Fruit fly (Drosophila melanogaster) whole organism, embryonic: ENCODE data around the gene Tfb5.

ENCODE experiments used
- CG10431 ChIP-seq: fragments of 200-800 bp; sonication (Bioruptor generic); optimal IDR thresholded peaks from 3 replicates; lab custom pipeline; 2018; ENCODE audit warnings: missing biosample characterization, mild to moderate bottlenecking, missing genetic modification characterization
- CG11560 ChIP-seq: fragments of 200-800 bp; sonication (Bioruptor generic); IDR thresholded peaks from 3 replicates; pipeline ENCODE4 v1.3.6; 2022; ENCODE audit warnings: missing biosample characterization, missing genetic modification characterization
- CG1233 ChIP-seq: fragments of 200-800 bp; sonication (Bioruptor generic); optimal IDR thresholded peaks from 4 replicates; lab custom pipeline; 2018; ENCODE audit warnings: missing biosample characterization, mild to moderate bottlenecking, missing genetic modification characterization
- CG14667 ChIP-seq: fragments of 200-800 bp; sonication (Bioruptor generic); IDR thresholded peaks from 2 replicates; pipeline ENCODE4 v1.3.6; 2022; ENCODE audit warnings: missing biosample characterization, missing genetic modification characterization
- CG15514 ChIP-seq: fragments of 200-800 bp; sonication (Bioruptor generic); optimal IDR thresholded peaks from 3 replicates; lab custom pipeline; 2017; ENCODE audit warnings: missing biosample characterization, missing genetic modification characterization, mild to moderate bottlenecking, moderate library complexity, missing genetic modification reagents
- CG17385 ChIP-seq: fragments of 200-800 bp; sonication (Bioruptor generic); optimal IDR thresholded peaks from 3 replicates; lab custom pipeline; 2018; ENCODE audit warnings: missing biosample characterization, mild to moderate bottlenecking, missing genetic modification characterization
- CG17568 ChIP-seq: fragments of 200-800 bp; sonication (Bioruptor generic); optimal IDR thresholded peaks from 2 replicates; lab custom pipeline; 2018; ENCODE audit warnings: missing biosample characterization, mild to moderate bottlenecking, missing genetic modification characterization, moderate library complexity
- CG18262 ChIP-seq: fragments of 200-800 bp; optimal IDR thresholded peaks from 3 replicates; lab custom pipeline; 2019; ENCODE audit warnings: missing biosample characterization, mild to moderate bottlenecking, missing genetic modification characterization, moderate library complexity
- CG18476 ChIP-seq: fragments of 200-800 bp; sonication (Bioruptor generic); optimal IDR thresholded peaks from 2 replicates; lab custom pipeline; 2016; ENCODE audit warnings: missing biosample characterization, mild to moderate bottlenecking, missing genetic modification characterization
- CG2712 ChIP-seq: fragments of 200-800 bp; optimal IDR thresholded peaks from 3 replicates; lab custom pipeline; 2019; ENCODE audit warnings: missing biosample characterization, mild to moderate bottlenecking, missing genetic modification characterization, moderate library complexity
- CG3281 ChIP-seq: fragments of 200-800 bp; sonication (Bioruptor generic); optimal IDR thresholded peaks from 3 replicates; lab custom pipeline; 2017; ENCODE audit warnings: missing biosample characterization, mild to moderate bottlenecking, missing genetic modification characterization
- CG3995 ChIP-seq: fragments of 200-800 bp; sonication (Bioruptor generic); optimal IDR thresholded peaks from 3 replicates; lab custom pipeline; 2016; ENCODE audit warnings: missing biosample characterization, missing genetic modification characterization
- CG4282 ChIP-seq: fragments of 200-800 bp; sonication (Bioruptor generic); optimal IDR thresholded peaks from 2 replicates; lab custom pipeline; 2016; ENCODE audit warnings: missing biosample characterization, missing genetic modification characterization
- CG4730 ChIP-seq: fragments of 200-800 bp; sonication (Bioruptor generic); IDR thresholded peaks from 2 replicates; pipeline ENCODE4 v1.3.6; 2022; ENCODE audit warnings: missing biosample characterization, missing genetic modification characterization
- CG6791 ChIP-seq: fragments of 200-800 bp; sonication (Bioruptor generic); IDR thresholded peaks from 3 replicates; pipeline ENCODE4 v1.3.6; 2022; ENCODE audit warnings: missing biosample characterization, missing genetic modification characterization; ENCODE audit not compliant: partially characterized antibody
- CG9817 ChIP-seq: fragments of 200-800 bp; sonication (Bioruptor generic); optimal IDR thresholded peaks from 2 replicates; lab custom pipeline; 2018; ENCODE audit warnings: missing biosample characterization, mild to moderate bottlenecking, missing genetic modification characterization, moderate library complexity
- CTCF ChIP-seq: fragments of 200-800 bp; sonication (Bioruptor generic); optimal IDR thresholded peaks from 2 replicates; lab custom pipeline; 2017; ENCODE audit warnings: missing biosample characterization, mild to moderate bottlenecking, missing genetic modification characterization, moderate library complexity
- HLH54F ChIP-seq: fragments of 200-800 bp; sonication (Bioruptor generic); optimal IDR thresholded peaks from 3 replicates; lab custom pipeline; 2016; ENCODE audit warnings: missing biosample characterization, missing genetic modification characterization
- HmgD ChIP-seq: fragments of 200-800 bp; sonication (Bioruptor generic); optimal IDR thresholded peaks from 3 replicates; lab custom pipeline; 2016; ENCODE audit warnings: missing biosample characterization, missing genetic modification characterization
- Hmr ChIP-seq: fragments of 200-800 bp; sonication (Bioruptor generic); optimal IDR thresholded peaks from 3 replicates; lab custom pipeline; 2017; ENCODE audit warnings: mild to moderate bottlenecking, missing biosample characterization, missing genetic modification reagents, missing genetic modification characterization
- Hr51 ChIP-seq, 2 experiments: fragments of 200-800 bp; sonication (Bioruptor generic); optimal IDR thresholded peaks; 2 replicates in 1 of 2; 3 replicates in 1 of 2; lab custom pipeline; 2016 to 2018; ENCODE audit warnings: missing biosample characterization in 2 of 2, missing genetic modification characterization in 2 of 2, mild to moderate bottlenecking in 1 of 2, moderate library complexity in 1 of 2
- Hsf ChIP-seq: fragments of 200-800 bp; sonication (Bioruptor generic); optimal IDR thresholded peaks from 3 replicates; lab custom pipeline; 2016; ENCODE audit warnings: missing biosample characterization, missing genetic modification characterization
- MBD-R2 ChIP-seq: fragments of 200-800 bp; sonication (Bioruptor generic); IDR thresholded peaks from 2 replicates; pipeline ENCODE4 v1.3.6; 2022; ENCODE audit warnings: missing biosample characterization, missing genetic modification characterization
- NfI ChIP-seq: fragments of 200-800 bp; sonication (Bioruptor generic); optimal IDR thresholded peaks from 3 replicates; lab custom pipeline; 2018; ENCODE audit warnings: missing biosample characterization, mild to moderate bottlenecking, missing genetic modification characterization, moderate library complexity
- Vsx1 ChIP-seq: fragments of 200-800 bp; sonication (Bioruptor generic); optimal IDR thresholded peaks from 2 replicates; lab custom pipeline; 2017; ENCODE audit warnings: missing biosample characterization, mild to moderate bottlenecking, missing genetic modification characterization, missing genetic modification reagents
- Xbp1 ChIP-seq: fragments of 200-800 bp; sonication (Bioruptor generic); optimal IDR thresholded peaks from 3 replicates; lab custom pipeline; 2016; ENCODE audit warnings: missing biosample characterization, mild to moderate bottlenecking, missing genetic modification characterization
- amos ChIP-seq: fragments of 200-800 bp; sonication (Bioruptor generic); IDR thresholded peaks from 2 replicates; pipeline ENCODE4 v1.3.6; 2022; ENCODE audit warnings: missing biosample characterization, missing genetic modification characterization; ENCODE audit not compliant: partially characterized antibody
- aop ChIP-seq: fragments of 200-800 bp; sonication (Bioruptor generic); IDR thresholded peaks from 2 replicates; pipeline ENCODE4 v1.3.6; 2022; ENCODE audit warnings: missing biosample characterization, missing genetic modification characterization
- ara ChIP-seq: fragments of 200-800 bp; sonication (Bioruptor generic); IDR thresholded peaks from 2 replicates; pipeline ENCODE4 v1.3.6; 2022; ENCODE audit warnings: missing biosample characterization, missing genetic modification characterization
- chinmo ChIP-seq: fragments of 200-800 bp; sonication (Bioruptor generic); IDR thresholded peaks from 4 replicates; pipeline ENCODE4 v1.3.6; 2022; ENCODE audit warnings: missing biosample characterization, missing genetic modification characterization; ENCODE audit not compliant: partially characterized antibody
- chm ChIP-seq: fragments of 200-800 bp; sonication (Bioruptor generic); IDR thresholded peaks from 2 replicates; pipeline ENCODE4 v1.3.6; 2022; ENCODE audit warnings: missing biosample characterization, missing genetic modification characterization
- crol ChIP-seq: fragments of 200-800 bp; sonication (Bioruptor generic); IDR thresholded peaks from 2 replicates; pipeline ENCODE4 v1.3.6; 2022; ENCODE audit warnings: missing biosample characterization, missing genetic modification characterization
- disco-r ChIP-seq: fragments of 200-800 bp; sonication (Bioruptor generic); optimal IDR thresholded peaks from 2 replicates; lab custom pipeline; 2016; ENCODE audit warnings: missing biosample characterization, missing genetic modification characterization
- emc ChIP-seq: fragments of 200-800 bp; sonication (Bioruptor generic); optimal IDR thresholded peaks from 2 replicates; lab custom pipeline; 2016; ENCODE audit warnings: missing biosample characterization, missing genetic modification characterization
- ftz-f1 ChIP-seq: fragments of 200-800 bp; sonication (Bioruptor generic); optimal IDR thresholded peaks from 2 replicates; lab custom pipeline; 2016; ENCODE audit warnings: missing biosample characterization, missing genetic modification characterization
- grau ChIP-seq: fragments of 200-800 bp; optimal IDR thresholded peaks from 3 replicates; lab custom pipeline; 2019; ENCODE audit warnings: missing biosample characterization, mild to moderate bottlenecking, missing genetic modification characterization, moderate library complexity
- gsb-n ChIP-seq: fragments of 200-800 bp; sonication (Bioruptor generic); optimal IDR thresholded peaks from 3 replicates; lab custom pipeline; 2018; ENCODE audit warnings: missing biosample characterization, mild to moderate bottlenecking, missing genetic modification characterization
- h ChIP-seq: fragments of >200 bp; optimal IDR thresholded peaks from 2 replicates; lab custom pipeline; 2017
- hbn ChIP-seq: fragments of 200-800 bp; sonication (Bioruptor generic); IDR thresholded peaks from 2 replicates; pipeline ENCODE4 v1.3.6; 2022; ENCODE audit warnings: missing biosample characterization, missing genetic modification characterization; ENCODE audit not compliant: partially characterized antibody
- insv ChIP-seq, 2 experiments: fragments of 200-800 bp; sonication (Bioruptor generic); optimal IDR thresholded peaks; 3 replicates each; lab custom pipeline; 2016 to 2018; ENCODE audit warnings: missing biosample characterization in 2 of 2, missing genetic modification characterization in 2 of 2
- nom ChIP-seq: fragments of 200-800 bp; sonication (Bioruptor generic); optimal IDR thresholded peaks from 2 replicates; lab custom pipeline; 2017; ENCODE audit warnings: missing biosample characterization, missing genetic modification characterization, mild to moderate bottlenecking, moderate library complexity, missing genetic modification reagents
- org-1 ChIP-seq: fragments of 200-800 bp; sonication (Bioruptor generic); optimal IDR thresholded peaks from 2 replicates; lab custom pipeline; 2017; ENCODE audit warnings: missing biosample characterization, missing genetic modification characterization
- p53 ChIP-seq: fragments of 200-800 bp; sonication (Bioruptor generic); optimal IDR thresholded peaks from 2 replicates; lab custom pipeline; 2016; ENCODE audit warnings: missing biosample characterization, missing genetic modification characterization
- peb ChIP-seq: fragments of 200-800 bp; sonication (Bioruptor generic); IDR thresholded peaks from 2 replicates; pipeline ENCODE4 v1.3.6; 2022; ENCODE audit warnings: missing biosample characterization, missing genetic modification characterization
- sens ChIP-seq: fragments of 200-800 bp; sonication (Bioruptor generic); peaks from one replicate; lab custom pipeline; 2016; ENCODE audit warnings: missing biosample characterization, missing genetic modification characterization
- sens-2 ChIP-seq: fragments of 200-800 bp; sonication (Bioruptor generic); IDR thresholded peaks from 2 replicates; pipeline ENCODE4 v1.3.6; 2022; ENCODE audit warnings: missing biosample characterization, missing genetic modification characterization
- sisA ChIP-seq: fragments of 200-800 bp; sonication (Bioruptor generic); IDR thresholded peaks from 2 replicates; pipeline ENCODE4 v1.3.6; 2022; ENCODE audit warnings: missing biosample characterization, missing genetic modification characterization
- stwl ChIP-seq: fragments of 200-800 bp; sonication (Bioruptor generic); optimal IDR thresholded peaks from 3 replicates; lab custom pipeline; 2018; ENCODE audit warnings: missing biosample characterization, mild to moderate bottlenecking, missing genetic modification characterization, moderate library complexity
- tio ChIP-seq: fragments of 200-800 bp; sonication (Bioruptor generic); optimal IDR thresholded peaks from 2 replicates; lab custom pipeline; 2017; ENCODE audit warnings: missing biosample characterization, missing genetic modification characterization, inconsistent platforms
- trem ChIP-seq: fragments of 200-800 bp; optimal IDR thresholded peaks from 3 replicates; lab custom pipeline; 2019; ENCODE audit warnings: missing biosample characterization, mild to moderate bottlenecking, missing genetic modification characterization, moderate library complexity
- trh ChIP-seq: fragments of 200-800 bp; sonication (Bioruptor generic); optimal IDR thresholded peaks from 2 replicates; lab custom pipeline; 2016; ENCODE audit warnings: missing biosample characterization, missing genetic modification characterization
- vvl ChIP-seq: fragments of 200-800 bp; sonication (Bioruptor generic); IDR thresholded peaks from 2 replicates; pipeline ENCODE4 v1.3.6; 2022; ENCODE audit warnings: missing biosample characterization, missing genetic modification characterization

Tfb5 gene

dm6 chr2L:5054953-5055352 lies 44.3 kb upstream of the Tfb5 start, which contains the start of the genes CG14036 and His3.3A (continued):
- TF ChIP-seq CG3995 (GFP tag; lab: Kevin White, UChicago) (no peak), aop (GFP tag; lab: Robert Waterston, UW) (no peak), ara (GFP tag; lab: Robert Waterston, UW) (no peak), NfI (GFP tag; lab: Kevin White, UChicago) (no peak), insv (GFP tag; optimal IDR thresholded peaks at IDR 0.05; lab: Kevin White, UChicago) (peak in 1 of 2 experiments; percentile 14), sens (GFP tag; lab: Kevin White, UChicago) (peak; percentile 83), nom (GFP tag; lab: Kevin White, UChicago) (peak; percentile 29), grau (tag; lab: Kevin White, UChicago) (peak; percentile 15), chinmo (GFP tag; lab: Robert Waterston, UW) (peak; percentile 68; the same call in 1 of the 4 replicates), emc (GFP tag; lab: Kevin White, UChicago) (no peak), amos (GFP tag; lab: Robert Waterston, UW) (peak; percentile 64; the same call in 1 of the 2 replicates), Hmr (GFP tag; lab: Kevin White, UChicago) (peak; percentile 42), CG4282 (GFP tag; lab: Kevin White, UChicago) (no peak), org-1 (GFP tag; lab: Kevin White, UChicago) (no peak), Vsx1 (no peak), HmgD (GFP tag; lab: Kevin White, UChicago) (no peak), tio (GFP tag; lab: Kevin White, UChicago) (no peak), HLH54F (GFP tag; lab: Kevin White, UChicago) (peak; percentile 12), peb (GFP tag; lab: Robert Waterston, UW) (no peak), CG4730 (GFP tag; lab: Robert Waterston, UW) (no peak), CG11560 (tag; lab: Robert Waterston, UW) (peak; percentile 94), disco-r (GFP tag; lab: Kevin White, UChicago) (no peak), trh (GFP tag; lab: Kevin White, UChicago) (no peak), CG17568 (no peak), Hr51 (GFP tag; optimal IDR thresholded peaks at IDR 0.05; lab: Kevin White, UChicago) (peak in 1 of 2 experiments; percentile 22), CG17385 (no peak), hbn (GFP tag; lab: Robert Waterston, UW) (peak; percentile 58), trem (tag; lab: Kevin White, UChicago) (peak; percentile 75), CG18262 (tag; lab: Kevin White, UChicago) (no peak), CG6791 (GFP tag; lab: Robert Waterston, UW) (peak; percentile 70; the same call in 2 of the 3 replicates), stwl (tag; lab: Kevin White, UChicago) (peak; percentile 72), chm (GFP tag; lab: Robert Waterston, UW) (peak; percentile 27; the same call in 1 of the 2 replicates), CG15514 (peak; percentile 82), MBD-R2 (GFP tag; lab: Robert Waterston, UW) (peak; percentile 86), CTCF (peak; percentile 33), vvl (GFP tag; lab: Robert Waterston, UW) (0 out of 2 replicates have a peak, but pooled peaks have one; percentile 47), CG14667 (GFP tag; lab: Robert Waterston, UW) (no peak), CG9817 (tag; lab: Kevin White, UChicago) (peak; percentile 11), CG10431 (GFP tag; lab: Kevin White, UChicago) (peak; percentile 42), h (no peak), crol (GFP tag; lab: Robert Waterston, UW) (peak; percentile 98), ftz-f1 (GFP tag; lab: Kevin White, UChicago) (peak; percentile 30), sens-2 (GFP tag; lab: Robert Waterston, UW) (no peak), Hsf (GFP tag; lab: Kevin White, UChicago) (no peak), CG2712 (tag; lab: Kevin White, UChicago) (peak; percentile 46), gsb-n (tag; lab: Kevin White, UChicago) (no peak), CG18476 (GFP tag; lab: Kevin White, UChicago) (no peak), CG1233 (no peak), sisA (GFP tag; lab: Robert Waterston, UW) (no peak), p53 (GFP tag; lab: Kevin White, UChicago) (no peak), Xbp1 (GFP tag; lab: Kevin White, UChicago) (peak; percentile 18), CG3281 (GFP tag; lab: Kevin White, UChicago) (peak; percentile 56)
